Fruit fly (Drosophila melanogaster) whole organism, pupa: ENCODE data around the gene Gsc.
A peak's percentile ranks its signal among the peaks of the same experiment; 100 is the strongest.

Source experiments
- CG10348 ChIP-seq: fragments of 200-800 bp; sonication (Bioruptor generic); IDR thresholded peaks from 2 replicates; pipeline ENCODE4 v1.3.6; 2022; ENCODE audit warnings: missing biosample characterization, missing genetic modification characterization
- CG14655 ChIP-seq: fragments of 200-800 bp; sonication (Bioruptor generic); optimal IDR thresholded peaks from 3 replicates; lab custom pipeline; 2017; ENCODE audit warnings: mild to moderate bottlenecking, missing biosample characterization, missing genetic modification reagents, missing genetic modification characterization
- CG15710 ChIP-seq: fragments of 200-800 bp; sonication (Bioruptor generic); optimal IDR thresholded peaks from 2 replicates; lab custom pipeline; 2018; ENCODE audit warnings: missing biosample characterization, mild to moderate bottlenecking, missing genetic modification characterization, moderate library complexity
- CG17806 ChIP-seq: fragments of 200-800 bp; sonication (Bioruptor generic); optimal IDR thresholded peaks from 2 replicates; lab custom pipeline; 2018; ENCODE audit warnings: missing biosample characterization, mild to moderate bottlenecking, missing genetic modification characterization, moderate library complexity
- CG32121 ChIP-seq: fragments of 200-800 bp; sonication (Bioruptor generic); IDR thresholded peaks from 2 replicates; pipeline ENCODE4 v1.3.6; 2022; ENCODE audit warnings: missing biosample characterization, missing genetic modification characterization
- CG34367 ChIP-seq: fragments of 200-800 bp; sonication (Bioruptor generic); optimal IDR thresholded peaks from 2 replicates; lab custom pipeline; 2018; ENCODE audit warnings: missing biosample characterization, mild to moderate bottlenecking, missing genetic modification characterization
- D1 ChIP-seq: fragments of 200-800 bp; sonication (Bioruptor generic); optimal IDR thresholded peaks from 2 replicates; lab custom pipeline; 2018; ENCODE audit warnings: missing biosample characterization, mild to moderate bottlenecking, missing genetic modification characterization, moderate library complexity
- EcR ChIP-seq: fragments of 200-800 bp; sonication (Bioruptor generic); optimal IDR thresholded peaks from 3 replicates; lab custom pipeline; 2019; ENCODE audit warnings: missing biosample characterization, missing genetic modification characterization, mild to moderate bottlenecking, moderate library complexity, missing genetic modification reagents
- Ets98B ChIP-seq: fragments of 200-800 bp; sonication (Bioruptor generic); IDR thresholded peaks from 2 replicates; pipeline ENCODE4 v1.3.6; 2022; ENCODE audit warnings: missing biosample characterization, missing genetic modification characterization
- Pif1A ChIP-seq: fragments of 200-800 bp; sonication (Bioruptor generic); optimal IDR thresholded peaks from 3 replicates; lab custom pipeline; 2016; ENCODE audit warnings: missing biosample characterization, missing genetic modification characterization
- Pif1B ChIP-seq: fragments of 200-800 bp; sonication (Bioruptor generic); optimal IDR thresholded peaks from 3 replicates; lab custom pipeline; 2016; ENCODE audit warnings: missing biosample characterization, missing genetic modification characterization
- Snoo ChIP-seq: fragments of 200-800 bp; sonication (Bioruptor generic); optimal IDR thresholded peaks from 3 replicates; lab custom pipeline; 2017; ENCODE audit warnings: missing biosample characterization, mild to moderate bottlenecking, missing genetic modification characterization, inconsistent platforms
- fd96Ca ChIP-seq: fragments of 200-800 bp; sonication (Bioruptor generic); IDR thresholded peaks from 3 replicates; pipeline ENCODE4 v1.3.6; 2022; ENCODE audit warnings: missing biosample characterization, missing genetic modification characterization

- TF ChIP-seq CG17806 (tag; lab: Kevin White, UChicago) (peak; percentile 74), EcR (GFP tag; lab: Kevin White, UChicago) (no peak), fd96Ca (GFP tag; lab: Robert Waterston, UW) (peak; percentile 93), CG14655 (GFP tag; lab: Kevin White, UChicago) (peak; percentile 88), D1 (tag; lab: Kevin White, UChicago) (no peak), CG15710 (tag; lab: Kevin White, UChicago) (peak; percentile 75), Snoo (tag; lab: Kevin White, UChicago) (peak; percentile 38), CG32121 (peak; percentile 92), Pif1B (peak; percentile 72), Pif1A (peak; percentile 73), Ets98B (peak; percentile 92), CG10348 (peak; percentile 54; the same call in 1 of the 2 replicates), CG34367 (tag; lab: Kevin White, UChicago) (peak; percentile 34)
Observed at dm6 chr2L:606165-606564, 11.7 kb upstream of the Gsc start.
